Fruit fly (Drosophila melanogaster) whole organism, prepupa: Measurements from ENCODE around the gene Osi16.

Experiments used
- CG15336 ChIP-seq: fragments of 200-800 bp; sonication (Bioruptor generic); IDR thresholded peaks from 2 replicates; pipeline ENCODE4 v1.3.6; 2022; ENCODE audit warnings: missing biosample characterization, missing genetic modification characterization
- CG3032 ChIP-seq: fragments of 200-800 bp; optimal IDR thresholded peaks from 2 replicates; lab custom pipeline; 2019; ENCODE audit warnings: missing biosample characterization, mild to moderate bottlenecking, missing genetic modification characterization, moderate library complexity
- CG34406 ChIP-seq: fragments of 200-800 bp; sonication (Bioruptor generic); optimal IDR thresholded peaks from 3 replicates; lab custom pipeline; 2016; ENCODE audit warnings: missing biosample characterization, missing genetic modification characterization
- CG6854 ChIP-seq: fragments of 200-800 bp; sonication (Bioruptor generic); optimal IDR thresholded peaks from 2 replicates; lab custom pipeline; 2017; ENCODE audit warnings: missing biosample characterization, mild to moderate bottlenecking, missing genetic modification characterization
- CG7368 ChIP-seq: fragments of 200-800 bp; sonication (Bioruptor generic); optimal IDR thresholded peaks from 3 replicates; lab custom pipeline; 2016; ENCODE audit warnings: missing biosample characterization, missing genetic modification characterization
- Lpt ChIP-seq: fragments of 200-800 bp; sonication (Bioruptor generic); optimal IDR thresholded peaks from 3 replicates; lab custom pipeline; 2016; ENCODE audit warnings: missing biosample characterization, missing genetic modification characterization
- Sox102F ChIP-seq: fragments of 200-800 bp; sonication (Bioruptor generic); optimal IDR thresholded peaks from 2 replicates; lab custom pipeline; 2016; ENCODE audit warnings: missing biosample characterization, mild to moderate bottlenecking, missing genetic modification characterization
- Sox15 ChIP-seq: fragments of 200-800 bp; sonication (Bioruptor generic); optimal IDR thresholded peaks from 3 replicates; lab custom pipeline; 2016; ENCODE audit warnings: missing biosample characterization, missing genetic modification characterization
- fd59A ChIP-seq: fragments of 200-800 bp; sonication (Bioruptor generic); optimal IDR thresholded peaks from 2 replicates; lab custom pipeline; 2017; ENCODE audit warnings: missing biosample characterization, mild to moderate bottlenecking, missing genetic modification characterization, missing genetic modification reagents
- spab ChIP-seq: fragments of 200-800 bp; sonication (Bioruptor generic); optimal IDR thresholded peaks from 2 replicates; lab custom pipeline; 2017; ENCODE audit warnings: missing biosample characterization, mild to moderate bottlenecking, missing genetic modification characterization, missing genetic modification reagents
- ss ChIP-seq, 2 experiments: fragments of 200-800 bp; sonication (Bioruptor generic); optimal IDR thresholded peaks; 2 replicates in 1 of 2; 3 replicates in 1 of 2; lab custom pipeline; 2017 to 2018; ENCODE audit warnings: mild to moderate bottlenecking in 2 of 2, missing biosample characterization in 2 of 2, missing genetic modification characterization in 2 of 2, moderate library complexity in 1 of 2
- topi ChIP-seq: fragments of 200-800 bp; sonication (Bioruptor generic); optimal IDR thresholded peaks from 3 replicates; lab custom pipeline; 2016; ENCODE audit warnings: missing biosample characterization, missing genetic modification characterization

- TF ChIP-seq CG3032 (tag; lab: Kevin White, UChicago) (no peak), spab (GFP tag; lab: Kevin White, UChicago) (no peak), Sox15 (no peak), Lpt (GFP tag; lab: Kevin White, UChicago) (no peak), CG34406 (no peak), Sox102F (no peak), CG6854 (no peak), CG7368 (GFP tag; lab: Kevin White, UChicago) (no peak), fd59A (no peak), CG15336 (no peak), ss (GFP tag; optimal IDR thresholded peaks at IDR 0.05; lab: Kevin White, UChicago) (no peak), topi (GFP tag; lab: Kevin White, UChicago) (no peak)
Observed at dm6 chr3R:6337397-6337796, 32.4 kb downstream of the Osi16 start.
